Fruit fly (Drosophila melanogaster) whole organism, adult: ENCODE measurements around the gene BNIP3.

Experiments
- CG11617 ChIP-seq: fragments of 200-800 bp; sonication (Bioruptor generic); optimal IDR thresholded peaks from 2 replicates; lab custom pipeline; 2017; ENCODE audit warnings: mild to moderate bottlenecking, missing biosample characterization, missing genetic modification reagents, missing genetic modification characterization
- CG12768 ChIP-seq: fragments of 200-800 bp; sonication (Bioruptor generic); optimal IDR thresholded peaks from 2 replicates; lab custom pipeline; 2017; ENCODE audit warnings: missing biosample characterization, missing genetic modification characterization, mild to moderate bottlenecking, moderate library complexity, missing genetic modification reagents
- Crg-1 ChIP-seq: fragments of 200-800 bp; sonication (Bioruptor generic); optimal IDR thresholded peaks from 2 replicates; lab custom pipeline; 2016; ENCODE audit warnings: missing biosample characterization, missing genetic modification characterization
- cic ChIP-seq: fragments of 200-800 bp; sonication (Bioruptor generic); optimal IDR thresholded peaks from 2 replicates; lab custom pipeline; 2017; ENCODE audit warnings: missing biosample characterization, mild to moderate bottlenecking, missing genetic modification characterization, moderate library complexity

dm6 chr3L:20562649-20563048 lies 43.5 kb upstream of the BNIP3 start:
- TF ChIP-seq cic (no peak), Crg-1 (GFP tag; lab: Kevin White, UChicago) (no peak), CG11617 (no peak), CG12768 (GFP tag; lab: Kevin White, UChicago) (no peak)
